Fruit fly (Drosophila melanogaster) whole organism: ENCODE measurements around the gene CG11857.

Experiments
- CG8478 ChIP-seq: fragments of >200 bp; optimal IDR thresholded peaks from 2 replicates; lab custom pipeline; 2018; ENCODE audit warnings: inconsistent platforms
- EcR ChIP-seq, 2 experiments: fragments of >200 bp; optimal IDR thresholded peaks; 2 replicates each; lab custom pipeline; 2017; ENCODE audit warnings: missing biosample characterization in 2 of 2, missing genetic modification characterization in 2 of 2, missing genetic modification reagents in 2 of 2
- pan ChIP-seq: fragments of >200 bp; optimal IDR thresholded peaks from 2 replicates; lab custom pipeline; 2017
- psq ChIP-seq: fragments of >200 bp; optimal IDR thresholded peaks from 2 replicates; lab custom pipeline; 2017

dm6 chr3R:25273537-25273936 is 14.8 kb downstream of the CG11857 start, which contains the start of gene CG11878:
- TF ChIP-seq psq (lab: Kevin White, UChicago) (no peak), CG8478 (no peak), pan (lab: Kevin White, UChicago) (no peak), EcR (GFP tag; optimal IDR thresholded peaks at IDR 0.05; lab: Kevin White, UChicago) (no peak)
